Worm (Caenorhabditis elegans) whole organism, young adult: ENCODE results near the gene clec-123.

Source experiments
- B0019.2 ChIP-seq: fragments of 200-800 bp; sonication (Bioruptor generic); conservative IDR thresholded peaks from 2 replicates; pipeline ENCODE4 v1.3.6; 2022; ENCODE audit warnings: missing genetic modification reagents, missing genetic modification characterization, missing compliant biosample characterization
- B0035.1 ChIP-seq: sonication (generic microtip); optimal IDR thresholded peaks from 2 replicates; lab custom pipeline; 2016; ENCODE audit warnings: missing genetic modification characterization, mild to moderate bottlenecking, missing compliant biosample characterization, missing genotype, missing genetic modification reagents
- B0336.3 ChIP-seq: fragments of 200-800 bp; sonication (Bioruptor generic); IDR thresholded peaks from 2 replicates; pipeline ENCODE4 v1.3.6; 2022; ENCODE audit warnings: missing genetic modification characterization, missing compliant biosample characterization
- F22D6.2 ChIP-seq: sonication (generic microtip); optimal IDR thresholded peaks from 2 replicates; lab custom pipeline; 2016; ENCODE audit warnings: mild to moderate bottlenecking, missing genetic modification characterization, missing compliant biosample characterization
- F23B12.7 ChIP-seq: sonication (generic microtip); optimal IDR thresholded peaks from 2 replicates; lab custom pipeline; 2017; ENCODE audit warnings: missing genetic modification characterization, mild to moderate bottlenecking, missing compliant biosample characterization, antibody characterized with exemption, moderate library complexity; ENCODE audit not compliant: insufficient read depth
- F55B11.4 ChIP-seq: sonication (generic microtip); optimal IDR thresholded peaks from 2 replicates; lab custom pipeline; 2016; ENCODE audit warnings: missing compliant biosample characterization, missing genetic modification characterization, borderline replicate concordance; ENCODE audit not compliant: insufficient read depth
- F57A8.1 ChIP-seq: fragments of 200-800 bp; sonication (Bioruptor generic); optimal IDR thresholded peaks from 2 replicates; lab custom pipeline; 2018; ENCODE audit warnings: mild to moderate bottlenecking, missing genetic modification characterization, moderate library complexity, missing compliant biosample characterization
- T07F8.4 ChIP-seq: sonication (generic microtip); optimal IDR thresholded peaks from 2 replicates; lab custom pipeline; 2016; ENCODE audit warnings: mild to moderate bottlenecking, missing genetic modification characterization, moderate library complexity, missing compliant biosample characterization
- T26A5.8 ChIP-seq: sonication (generic microtip); optimal IDR thresholded peaks from 2 replicates; lab custom pipeline; 2016; ENCODE audit warnings: missing genetic modification characterization, missing compliant biosample characterization
- Y53F4B.3 ChIP-seq: fragments of 200-800 bp; sonication (Bioruptor generic); IDR thresholded peaks from 2 replicates; pipeline ENCODE4 v1.3.6; 2022; ENCODE audit warnings: missing genetic modification reagents, missing genetic modification characterization, missing compliant biosample characterization
- Y95B8A.8 ChIP-seq: fragments of 200-800 bp; sonication (Bioruptor generic); IDR thresholded peaks from 2 replicates; pipeline ENCODE4 v1.3.6; 2022; ENCODE audit warnings: missing genetic modification reagents, missing genetic modification characterization, missing compliant biosample characterization
- ZK185.1 ChIP-seq: sonication (generic microtip); optimal IDR thresholded peaks from 2 replicates; lab custom pipeline; 2016; ENCODE audit warnings: mild to moderate bottlenecking, missing genetic modification characterization, missing compliant biosample characterization; ENCODE audit not compliant: poor library complexity, severe bottlenecking
- ama-1 ChIP-seq, 3 experiments: fragments of 150-350 bp in 1 of 3; sonication (generic microtip) in 2 of 3; optimal IDR thresholded peaks; 2 replicates each; lab custom pipeline; 2014 to 2018; ENCODE audit warnings: missing biosample characterization in 2 of 3, missing genetic modification characterization in 2 of 3, missing genetic modification reagents in 2 of 3
- atf-7 ChIP-seq: sonication (generic microtip); optimal IDR thresholded peaks from 2 replicates; lab custom pipeline; 2017; ENCODE audit warnings: mild to moderate bottlenecking, missing genetic modification characterization, missing compliant biosample characterization
- attf-3 ChIP-seq: fragments of 200-800 bp; sonication (Bioruptor generic); conservative IDR thresholded peaks from 2 replicates; pipeline ENCODE4 v1.3.6; 2022; ENCODE audit warnings: missing genetic modification reagents, missing genetic modification characterization, missing compliant biosample characterization
- ceh-40 ChIP-seq: fragments of 200-800 bp; sonication (Bioruptor generic); IDR thresholded peaks from 2 replicates; pipeline ENCODE4 v1.3.6; 2022; ENCODE audit warnings: missing genetic modification characterization, missing compliant biosample characterization
- ceh-79 ChIP-seq: sonication (generic microtip); optimal IDR thresholded peaks from 2 replicates; lab custom pipeline; 2017; ENCODE audit warnings: mild to moderate bottlenecking, missing genetic modification characterization, missing compliant biosample characterization
- ceh-91 ChIP-seq: fragments of 200-800 bp; sonication (Bioruptor generic); IDR thresholded peaks from 2 replicates; pipeline ENCODE4 v1.3.6; 2022; ENCODE audit warnings: missing genetic modification reagents, missing genetic modification characterization, missing compliant biosample characterization
- die-1 ChIP-seq: sonication (generic microtip); optimal IDR thresholded peaks from 2 replicates; lab custom pipeline; 2016; ENCODE audit warnings: missing genotype, mild to moderate bottlenecking, missing genetic modification characterization, missing compliant biosample characterization
- dpff-1 ChIP-seq: sonication (generic microtip); optimal IDR thresholded peaks from 2 replicates; lab custom pipeline; 2017; ENCODE audit warnings: mild to moderate bottlenecking, missing genetic modification characterization, missing compliant biosample characterization
- egl-18 ChIP-seq: fragments of 200-800 bp; sonication (Bioruptor generic); IDR thresholded peaks from 2 replicates; pipeline ENCODE4 v1.3.6; 2022; ENCODE audit warnings: missing genetic modification reagents, missing genetic modification characterization, missing compliant biosample characterization
- hlh-12 ChIP-seq: sonication (generic microtip); optimal IDR thresholded peaks from 2 replicates; lab custom pipeline; 2016; ENCODE audit warnings: missing genetic modification characterization, missing compliant biosample characterization
- hmg-20 ChIP-seq: fragments of 200-800 bp; sonication (Bioruptor generic); IDR thresholded peaks from 2 replicates; pipeline ENCODE4 v1.3.6; 2022; ENCODE audit warnings: missing genetic modification reagents, missing genetic modification characterization, missing compliant biosample characterization
- let-607 ChIP-seq, 2 experiments: fragments of 200-800 bp in 1 of 2; sonication (Bioruptor generic) in 1 of 2; sonication (generic microtip) in 1 of 2; optimal IDR thresholded peaks; 2 replicates each; lab custom pipeline; 2016 to 2018; ENCODE audit warnings: mild to moderate bottlenecking in 2 of 2, missing compliant biosample characterization in 2 of 2, missing genetic modification characterization in 2 of 2, moderate library complexity in 2 of 2, missing genotype in 1 of 2
- lsl-1 ChIP-seq: fragments of 200-800 bp; sonication (Bioruptor generic); optimal IDR thresholded peaks from 2 replicates; lab custom pipeline; 2018; ENCODE audit warnings: mild to moderate bottlenecking, missing genetic modification characterization, moderate library complexity, missing compliant biosample characterization
- madf-10 ChIP-seq: sonication (generic microtip); optimal IDR thresholded peaks from 2 replicates; lab custom pipeline; 2016; ENCODE audit warnings: mild to moderate bottlenecking, missing genetic modification characterization, missing compliant biosample characterization
- madf-8 ChIP-seq: fragments of 200-800 bp; sonication (Bioruptor generic); conservative IDR thresholded peaks from 2 replicates; pipeline ENCODE4 v1.3.6; 2022; ENCODE audit warnings: missing genetic modification reagents, missing genetic modification characterization, missing compliant biosample characterization
- mcd-1 ChIP-seq: fragments of 200-800 bp; sonication (Bioruptor generic); IDR thresholded peaks from 2 replicates; pipeline ENCODE4 v1.3.6; 2022; ENCODE audit warnings: missing genetic modification reagents, missing genetic modification characterization, missing compliant biosample characterization
- mes-4 ChIP-seq: sonication (generic microtip); optimal IDR thresholded peaks from 2 replicates; lab custom pipeline; 2016; ENCODE audit warnings: missing genotype, missing genetic modification characterization, missing compliant biosample characterization
- mxl-1 ChIP-seq: sonication (generic microtip); optimal IDR thresholded peaks from 2 replicates; lab custom pipeline; 2016; ENCODE audit warnings: missing genetic modification characterization, missing compliant biosample characterization
- nfyb-1 ChIP-seq: fragments of 200-800 bp; sonication (Bioruptor generic); IDR thresholded peaks from 2 replicates; pipeline ENCODE4 v1.3.6; 2022; ENCODE audit warnings: missing genetic modification reagents, missing genetic modification characterization, missing compliant biosample characterization
- nhr-120 ChIP-seq: fragments of 200-800 bp; sonication (Bioruptor generic); IDR thresholded peaks from 2 replicates; pipeline ENCODE4 v1.3.6; 2022; ENCODE audit warnings: missing genetic modification characterization, missing compliant biosample characterization
- rec-8 ChIP-seq, 2 experiments: sonication (generic microtip); optimal IDR thresholded peaks; 2 replicates each; lab custom pipeline; 2016; ENCODE audit warnings: mild to moderate bottlenecking in 2 of 2, missing genetic modification characterization in 2 of 2, missing genetic modification reagents in 2 of 2, missing genotype in 2 of 2, missing biosample characterization in 1 of 2, missing compliant biosample characterization in 1 of 2, moderate library complexity in 1 of 2
- snpc-1.3 ChIP-seq: sonication (generic microtip); optimal IDR thresholded peaks from 2 replicates; lab custom pipeline; 2017; ENCODE audit warnings: missing genetic modification characterization, mild to moderate bottlenecking, missing compliant biosample characterization, antibody characterized with exemption, moderate library complexity, missing genotype, missing genetic modification reagents; ENCODE audit not compliant: insufficient read depth
- tbp1 ChIP-seq: fragments of 200-800 bp; sonication (Bioruptor generic); optimal IDR thresholded peaks from 2 replicates; lab custom pipeline; 2018; ENCODE audit warnings: mild to moderate bottlenecking, missing genetic modification characterization, missing compliant biosample characterization
- unc-62 ChIP-seq: fragments of 150-350 bp; optimal IDR thresholded peaks from 2 replicates; lab custom pipeline; 2014; ENCODE audit warnings: missing biosample characterization, missing genetic modification reagents, missing genetic modification characterization
- zfh-2 ChIP-seq: fragments of 200-800 bp; sonication (Bioruptor generic); conservative IDR thresholded peaks from 2 replicates; pipeline ENCODE4 v1.3.6; 2022; ENCODE audit warnings: missing genetic modification reagents, missing genetic modification characterization, missing compliant biosample characterization
- zim-3 ChIP-seq: sonication (generic microtip); optimal IDR thresholded peaks from 2 replicates; lab custom pipeline; 2017; ENCODE audit warnings: mild to moderate bottlenecking, missing genetic modification characterization, moderate library complexity, missing compliant biosample characterization
- ztf-25 ChIP-seq: fragments of 200-800 bp; sonication (Bioruptor generic); IDR thresholded peaks from 2 replicates; pipeline ENCODE4 v1.3.6; 2022; ENCODE audit warnings: missing genetic modification reagents, missing genetic modification characterization, missing compliant biosample characterization
- ztf-28 ChIP-seq: fragments of 200-800 bp; sonication (Bioruptor generic); IDR thresholded peaks from 2 replicates; pipeline ENCODE4 v1.3.6; 2022; ENCODE audit warnings: missing genetic modification reagents, missing genetic modification characterization, missing compliant biosample characterization

Gene clec-123

DNA sequence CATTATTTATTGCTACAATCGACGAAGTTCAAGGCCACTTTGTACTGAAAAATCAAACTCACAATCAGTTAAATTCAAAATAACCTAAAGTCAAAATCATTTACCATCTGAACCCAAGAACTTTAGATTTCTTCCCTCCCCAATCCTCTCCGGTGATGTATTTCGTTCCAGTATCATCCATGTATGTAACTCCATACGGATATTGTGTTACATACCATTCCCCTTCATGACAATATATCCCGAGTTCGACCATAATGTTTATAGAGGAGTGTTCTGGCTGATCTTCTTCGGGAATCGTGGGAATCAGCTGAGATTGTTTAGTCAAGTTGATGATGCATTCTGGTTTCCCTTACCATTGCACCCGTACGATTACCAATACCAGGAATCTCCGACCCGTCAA, 34.4 kb downstream of the clec-123 start:
- no peak for TF ChIP-seq mes-4 (tag; lab: Kevin White, UChicago)
- TF ChIP-seq zfh-2, result no peak
- no peak for TF ChIP-seq ceh-40 (GFP tag; lab: Robert Waterston, UW)
- TF ChIP-seq snpc-1.3, result no peak
- no peak for TF ChIP-seq T26A5.8 (tag; lab: Kevin White, UChicago)
- no peak for TF ChIP-seq T07F8.4 (tag; lab: Kevin White, UChicago)
- no peak for TF ChIP-seq mxl-1 (tag; lab: Kevin White, UChicago)
- TF ChIP-seq B0336.3, result no peak
- TF ChIP-seq atf-7, result no peak

DNA sequence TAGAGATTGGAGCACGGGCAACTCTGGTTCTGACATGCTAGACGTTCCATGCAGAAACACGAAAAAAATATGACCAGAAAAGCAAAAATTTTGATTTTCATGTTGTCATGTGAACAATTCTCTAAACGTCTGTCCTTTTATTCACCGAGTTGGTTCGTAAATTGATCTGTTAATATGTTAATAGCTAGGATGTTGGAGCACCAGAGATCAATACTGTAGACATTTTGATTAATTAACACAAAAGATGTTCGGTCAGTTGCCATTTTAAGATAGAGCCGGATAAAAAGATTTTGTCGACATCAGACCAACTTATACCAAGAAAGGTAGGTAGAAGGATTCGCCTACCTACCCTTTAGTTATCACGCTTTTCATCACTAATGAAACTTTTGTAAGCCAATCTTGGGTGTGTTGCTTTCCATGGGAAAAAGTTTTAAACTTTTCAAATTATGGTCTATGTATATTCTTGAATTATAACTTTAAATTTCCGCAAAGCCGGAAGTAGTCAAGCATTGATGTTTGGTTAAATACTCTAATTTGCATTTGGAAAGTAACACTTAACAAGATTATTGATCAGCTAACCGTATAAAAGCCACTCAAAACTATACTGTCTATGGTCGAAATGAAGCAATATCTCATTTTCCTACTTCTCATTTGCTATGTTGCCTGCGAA, 35.6 kb downstream of the clec-123 start, which contains the start of the genes T10D4.11 and T10D4.1:
TSS of gene T10D4.11 (minus strand) at position 101 of the 670 bp plus-strand sequence.
TSS of gene T10D4.1 (plus strand) at position 620 of the 670 bp plus-strand sequence.
- TF ChIP-seq B0035.1 (tag; lab: Kevin White, UChicago) (no peak), atf-7 (no peak), Y95B8A.8 (GFP tag; lab: Robert Waterston, UW) (no peak), hmg-20 (GFP tag; lab: Robert Waterston, UW) (no peak), ztf-28 (GFP tag; lab: Robert Waterston, UW) (no peak), madf-8 (GFP tag; lab: Robert Waterston, UW) (no peak), egl-18 (GFP tag; lab: Robert Waterston, UW) (no peak), ama-1 (optimal IDR thresholded peaks at IDR 0.05; lab: Kevin White, UChicago) (no peak), ama-1 (GFP tag; optimal IDR thresholded peaks at IDR 0.05; lab: Kevin White, UChicago) (no peak)
- TF ChIP-seq, all 124 proteins: peak for 0

DNA sequence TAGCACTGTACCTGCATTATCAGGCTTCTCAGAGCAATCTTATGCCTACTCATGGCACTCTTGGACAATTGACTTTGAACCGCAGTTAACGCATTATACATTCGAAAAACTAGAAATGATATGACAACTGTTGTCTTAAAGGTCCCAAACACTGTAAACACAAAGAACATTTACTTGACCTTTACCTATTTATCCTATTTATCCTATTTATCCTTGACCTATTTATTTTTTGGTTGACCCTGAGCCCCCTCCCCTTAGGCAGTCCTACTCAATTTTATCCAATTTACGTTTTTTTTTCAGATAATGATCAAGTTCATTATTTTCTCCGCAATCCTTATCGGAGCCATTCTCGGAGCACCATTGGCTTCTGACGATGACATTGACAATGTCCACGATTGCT, 37.6 kb downstream of the clec-123 start, which contains the start of the genes T10D4.14 and T10D4.19:
TSS of gene T10D4.14 (minus strand) at position 101 of the 400 bp plus-strand sequence.
TSS of gene T10D4.19 (plus strand) at position 304 of the 400 bp plus-strand sequence.
- TF ChIP-seq F55B11.4 (no peak), unc-62 (GFP tag; lab: Kevin White, UChicago) (no peak), nfyb-1 (GFP tag; lab: Robert Waterston, UW) (no peak)

DNA sequence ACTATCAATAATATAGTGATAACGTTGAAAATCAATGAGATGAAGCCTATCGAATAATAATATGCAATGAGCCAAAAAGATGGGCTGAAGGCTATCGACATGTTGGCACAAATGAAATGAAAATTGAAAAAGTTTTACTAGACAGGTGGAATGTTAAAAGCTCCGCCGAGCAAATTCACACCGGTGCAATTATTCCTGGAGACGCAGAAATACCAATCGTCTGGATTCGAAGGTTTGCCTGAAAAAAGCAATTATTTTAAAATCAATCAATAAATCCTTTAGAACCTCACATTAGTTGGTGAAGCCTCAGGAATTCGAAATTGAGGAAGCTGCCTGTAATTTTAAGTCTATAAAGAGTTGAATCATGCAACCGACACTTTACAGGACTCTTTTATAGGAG, 40.3 kb downstream of the clec-123 start, which contains the start of gene sri-32:
TSS of gene sri-32 (minus strand) at position 101 of the 400 bp plus-strand sequence.
- no peak for TF ChIP-seq mxl-1 (tag; lab: Kevin White, UChicago)
- no peak for TF ChIP-seq F22D6.2 (tag; lab: Kevin White, UChicago)
- TF ChIP-seq Y95B8A.8 (GFP tag; lab: Robert Waterston, UW), result no peak
- no peak for TF ChIP-seq F57A8.1 (GFP tag; lab: Kevin White, UChicago)
- TF ChIP-seq B0035.1 (tag; lab: Kevin White, UChicago), result no peak
- TF ChIP-seq nhr-120 (GFP tag; lab: Robert Waterston, UW), result no peak
- TF ChIP-seq mes-4 (tag; lab: Kevin White, UChicago), result no peak
- no peak for TF ChIP-seq lsl-1
- no peak for TF ChIP-seq B0019.2 (GFP tag; lab: Robert Waterston, UW)
- no peak for TF ChIP-seq madf-10 (tag; lab: Kevin White, UChicago)
- no peak for TF ChIP-seq dpff-1 (tag; lab: Kevin White, UChicago)
- no peak for TF ChIP-seq zim-3

DNA sequence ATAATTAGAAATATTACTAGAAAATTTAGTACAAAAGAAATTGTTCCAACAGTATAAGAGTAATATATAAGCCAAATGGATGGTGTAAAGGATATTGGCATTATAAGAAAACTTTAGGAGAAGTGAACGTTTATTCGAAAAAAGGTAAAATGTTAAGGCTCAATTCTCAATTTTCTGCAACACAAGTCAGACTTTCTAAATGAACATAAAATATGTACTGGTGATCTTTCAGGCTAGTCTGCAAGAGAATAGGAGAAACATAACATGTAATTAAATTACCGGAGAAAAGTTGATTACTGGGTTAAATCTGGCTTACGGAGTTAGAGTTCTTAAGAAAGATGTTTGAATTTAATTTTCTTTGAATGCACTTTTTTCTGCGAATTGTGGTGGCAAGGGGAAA, 42.7 kb downstream of the clec-123 start, which contains the start of gene sri-33:
TSS of gene sri-33 (minus strand) at position 101 of the 400 bp plus-strand sequence.
- TF ChIP-seq rec-8 (tag; optimal IDR thresholded peaks at IDR 0.05; lab: Kevin White, UChicago), result no peak
- no peak for TF ChIP-seq ceh-79 (tag; lab: Kevin White, UChicago)
- TF ChIP-seq hmg-20 (GFP tag; lab: Robert Waterston, UW), result no peak
- TF ChIP-seq F23B12.7 (tag; lab: Kevin White, UChicago), result no peak
- TF ChIP-seq attf-3, result no peak
- no peak for TF ChIP-seq die-1 (tag; lab: Kevin White, UChicago)
- no peak for TF ChIP-seq mcd-1 (GFP tag; lab: Robert Waterston, UW)
- TF ChIP-seq ceh-91 (GFP tag; lab: Robert Waterston, UW), result no peak
- no peak for TF ChIP-seq tbp1 (GFP tag; lab: Kevin White, UChicago)
- TF ChIP-seq hlh-12 (tag; lab: Kevin White, UChicago), result no peak
- TF ChIP-seq Y53F4B.3, result no peak
- TF ChIP-seq let-607 (tag; optimal IDR thresholded peaks at IDR 0.05; lab: Kevin White, UChicago), result no peak
- no peak for TF ChIP-seq ZK185.1
- no peak for TF ChIP-seq unc-62 (GFP tag; lab: Kevin White, UChicago)
- no peak for TF ChIP-seq ztf-25 (GFP tag; lab: Robert Waterston, UW)
- no peak for TF ChIP-seq F22D6.2 (tag; lab: Kevin White, UChicago)
